Worm (Caenorhabditis elegans): ENCODE measurements around the gene fbxa-65.

fbxa-65 gene

ce11 chrV:3358267-3358666, 12.0 kb upstream of the fbxa-65 start, which contains the start of gene C04E12.5:
C04E12.5 (plus strand) TSS chrV:3358567.
- TF ChIP-seq cog-1 (tag; optimal IDR thresholded peaks at IDR 0.05), result no peak
- no peak for TF ChIP-seq klf-2 (GFP tag; conservative IDR thresholded peaks at IDR 0.05)
- TF ChIP-seq tab-1 (GFP tag; IDR thresholded peaks at IDR 0.05), result no peak
- no peak for TF ChIP-seq ztf-23 (GFP tag; IDR thresholded peaks at IDR 0.05)
- no peak for TF ChIP-seq flt-1 (GFP tag; IDR thresholded peaks at IDR 0.05)
- TF ChIP-seq T22C8.4 (GFP tag; IDR thresholded peaks at IDR 0.05), result no peak
- TF ChIP-seq ztf-29 (GFP tag; IDR thresholded peaks at IDR 0.05), result no peak

- TF ChIP-seq flt-1 (GFP tag; IDR thresholded peaks at IDR 0.05) (no peak), ztf-29 (GFP tag; IDR thresholded peaks at IDR 0.05) (no peak), med-1 (GFP tag; optimal IDR thresholded peaks at IDR 0.05; ENCODE audit: insufficient read depth) (no peak)
Observed at ce11 chrV:3357106-3357505, 10.8 kb upstream of the fbxa-65 start, which contains the start of gene scrm-3. scrm-3 (minus strand) TSS chrV:3357206.

DNA sequence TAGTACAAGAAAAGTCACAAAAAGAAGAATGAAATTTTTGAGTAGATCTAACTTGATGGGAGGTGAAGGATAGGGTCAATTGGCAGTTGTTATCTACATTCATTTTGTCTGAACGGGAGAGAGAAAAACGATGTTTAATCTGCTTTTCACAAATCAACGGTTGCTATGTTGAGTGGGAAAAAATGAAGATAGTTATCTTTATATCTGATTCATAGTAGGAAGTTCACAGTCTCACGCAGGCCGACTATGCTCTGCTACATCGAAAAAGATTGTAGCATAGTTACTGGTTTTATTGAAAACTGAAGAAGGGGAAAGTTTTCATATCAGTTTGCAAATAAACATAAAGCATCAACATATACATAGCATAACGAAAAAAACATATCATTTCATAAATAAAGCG, 9.3 kb upstream of the fbxa-65 start:
- no peak for TF ChIP-seq med-1 (GFP tag; optimal IDR thresholded peaks at IDR 0.05; ENCODE audit: insufficient read depth)
- TF ChIP-seq flt-1 (GFP tag; IDR thresholded peaks at IDR 0.05), result no peak
- TF ChIP-seq ztf-29 (GFP tag; IDR thresholded peaks at IDR 0.05), result no peak
- TF ChIP-seq ref-1 (GFP tag; conservative IDR thresholded peaks at IDR 0.05), result no peak
- no peak for TF ChIP-seq tab-1 (GFP tag; IDR thresholded peaks at IDR 0.05)
- TF ChIP-seq T22C8.4 (GFP tag; IDR thresholded peaks at IDR 0.05), result no peak
- no peak for TF ChIP-seq klf-2 (GFP tag; conservative IDR thresholded peaks at IDR 0.05)
- TF ChIP-seq ztf-23 (GFP tag; IDR thresholded peaks at IDR 0.05), result no peak
- TF ChIP-seq cog-1 (tag; optimal IDR thresholded peaks at IDR 0.05), result no peak

ce11 chrV:3352925-3353324, 6.6 kb upstream of the fbxa-65 start, which contains the start of gene C17B7.12:
C17B7.12 (plus strand) TSS chrV:3353225.
- no peak for TF ChIP-seq med-1 (GFP tag; optimal IDR thresholded peaks at IDR 0.05; ENCODE audit: insufficient read depth)
- TF ChIP-seq tab-1 (GFP tag; IDR thresholded peaks at IDR 0.05), result no peak
- no peak for TF ChIP-seq T22C8.4 (GFP tag; IDR thresholded peaks at IDR 0.05)

ce11 chrV:3351266-3351665, 5.0 kb upstream of the fbxa-65 start, which contains the start of gene str-63:
str-63 (plus strand) TSS chrV:3351566.
- TF ChIP-seq ref-1 (GFP tag; conservative IDR thresholded peaks at IDR 0.05) (no peak), ztf-29 (GFP tag; IDR thresholded peaks at IDR 0.05) (no peak), tab-1 (GFP tag; IDR thresholded peaks at IDR 0.05) (no peak), klf-2 (GFP tag; conservative IDR thresholded peaks at IDR 0.05) (no peak), cog-1 (tag; optimal IDR thresholded peaks at IDR 0.05) (no peak), ztf-23 (GFP tag; IDR thresholded peaks at IDR 0.05) (no peak), med-1 (GFP tag; optimal IDR thresholded peaks at IDR 0.05; ENCODE audit: insufficient read depth) (no peak), T22C8.4 (GFP tag; IDR thresholded peaks at IDR 0.05) (no peak), flt-1 (GFP tag; IDR thresholded peaks at IDR 0.05) (no peak)

- TF ChIP-seq klf-2 (GFP tag; conservative IDR thresholded peaks at IDR 0.05) (no peak), T22C8.4 (GFP tag; IDR thresholded peaks at IDR 0.05) (no peak), ztf-23 (GFP tag; IDR thresholded peaks at IDR 0.05) (no peak), med-1 (GFP tag; optimal IDR thresholded peaks at IDR 0.05; ENCODE audit: insufficient read depth) (no peak), ref-1 (GFP tag; conservative IDR thresholded peaks at IDR 0.05) (no peak), flt-1 (GFP tag; IDR thresholded peaks at IDR 0.05) (no peak), ztf-29 (GFP tag; IDR thresholded peaks at IDR 0.05) (no peak), cog-1 (tag; optimal IDR thresholded peaks at IDR 0.05) (no peak), tab-1 (GFP tag; IDR thresholded peaks at IDR 0.05) (no peak)
Observed at ce11 chrV:3349877-3350276, 3.6 kb upstream of the fbxa-65 start, which contains the start of gene C17B7.15. C17B7.15 (plus strand) TSS chrV:3350177.

ce11 chrV:3347486-3347885, 1.2 kb upstream of the fbxa-65 start:
- no peak for TF ChIP-seq tab-1 (GFP tag; IDR thresholded peaks at IDR 0.05)
- TF ChIP-seq flt-1 (GFP tag; IDR thresholded peaks at IDR 0.05), result no peak
- no peak for TF ChIP-seq cog-1 (tag; optimal IDR thresholded peaks at IDR 0.05)
- TF ChIP-seq klf-2 (GFP tag; conservative IDR thresholded peaks at IDR 0.05), result no peak
- no peak for TF ChIP-seq ztf-23 (GFP tag; IDR thresholded peaks at IDR 0.05)
- TF ChIP-seq med-1 (GFP tag; optimal IDR thresholded peaks at IDR 0.05; ENCODE audit: insufficient read depth), result no peak
- no peak for TF ChIP-seq T22C8.4 (GFP tag; IDR thresholded peaks at IDR 0.05)
- TF ChIP-seq ref-1 (GFP tag; conservative IDR thresholded peaks at IDR 0.05), result no peak
- TF ChIP-seq ztf-29 (GFP tag; IDR thresholded peaks at IDR 0.05), result no peak

- TF ChIP-seq tab-1 (GFP tag; IDR thresholded peaks at IDR 0.05) (no peak), cog-1 (tag; optimal IDR thresholded peaks at IDR 0.05) (no peak), klf-2 (GFP tag; conservative IDR thresholded peaks at IDR 0.05) (no peak), ztf-29 (GFP tag; IDR thresholded peaks at IDR 0.05) (no peak), med-1 (GFP tag; optimal IDR thresholded peaks at IDR 0.05; ENCODE audit: insufficient read depth) (no peak)
Observed at ce11 chrV:3344001-3344400, 2.3 kb downstream of the fbxa-65 start.

- TF ChIP-seq ref-1 (GFP tag; conservative IDR thresholded peaks at IDR 0.05) (no peak), klf-2 (GFP tag; conservative IDR thresholded peaks at IDR 0.05) (no peak), ztf-23 (GFP tag; IDR thresholded peaks at IDR 0.05) (no peak), flt-1 (GFP tag; IDR thresholded peaks at IDR 0.05) (no peak), med-1 (GFP tag; optimal IDR thresholded peaks at IDR 0.05; ENCODE audit: insufficient read depth) (no peak), T22C8.4 (GFP tag; IDR thresholded peaks at IDR 0.05) (no peak), cog-1 (tag; optimal IDR thresholded peaks at IDR 0.05) (no peak), tab-1 (GFP tag; IDR thresholded peaks at IDR 0.05) (no peak), ztf-29 (GFP tag; IDR thresholded peaks at IDR 0.05) (no peak)
Observed at ce11 chrV:3342504-3342903, 3.8 kb downstream of the fbxa-65 start, which contains the start of gene C17B7.3. C17B7.3 (plus strand) TSS chrV:3342804.

- TF ChIP-seq flt-1 (GFP tag; IDR thresholded peaks at IDR 0.05) (no peak), cog-1 (tag; optimal IDR thresholded peaks at IDR 0.05) (no peak), T22C8.4 (GFP tag; IDR thresholded peaks at IDR 0.05) (no peak), ztf-29 (GFP tag; IDR thresholded peaks at IDR 0.05) (no peak), klf-2 (GFP tag; conservative IDR thresholded peaks at IDR 0.05) (no peak), ztf-23 (GFP tag; IDR thresholded peaks at IDR 0.05) (no peak), med-1 (GFP tag; optimal IDR thresholded peaks at IDR 0.05; ENCODE audit: insufficient read depth) (no peak), tab-1 (GFP tag; IDR thresholded peaks at IDR 0.05) (no peak), ref-1 (GFP tag; conservative IDR thresholded peaks at IDR 0.05) (no peak)
Observed at ce11 chrV:3341906-3342305, 4.4 kb downstream of the fbxa-65 start, which contains the start of gene C17B7.10. C17B7.10 (minus strand) TSS chrV:3342006.

All from whole organism, midembryonic.